Fruit fly (Drosophila melanogaster) whole organism, adult: Measurements from ENCODE around the gene CG13116.

Experiments used
- CG11617 ChIP-seq: fragments of 200-800 bp; sonication (Bioruptor generic); optimal IDR thresholded peaks from 2 replicates; lab custom pipeline; 2017; ENCODE audit warnings: mild to moderate bottlenecking, missing biosample characterization, missing genetic modification reagents, missing genetic modification characterization
- CG12768 ChIP-seq: fragments of 200-800 bp; sonication (Bioruptor generic); optimal IDR thresholded peaks from 2 replicates; lab custom pipeline; 2017; ENCODE audit warnings: missing biosample characterization, missing genetic modification characterization, mild to moderate bottlenecking, moderate library complexity, missing genetic modification reagents
- CG14711 ChIP-seq: fragments of 200-800 bp; sonication (Bioruptor generic); optimal IDR thresholded peaks from 2 replicates; lab custom pipeline; 2018; ENCODE audit warnings: missing biosample characterization, mild to moderate bottlenecking, missing genetic modification characterization, moderate library complexity
- CG1620 ChIP-seq: fragments of 200-800 bp; sonication (Bioruptor generic); optimal IDR thresholded peaks from 2 replicates; lab custom pipeline; 2016; ENCODE audit warnings: missing biosample characterization, missing genetic modification characterization
- CG33017 ChIP-seq: fragments of 200-800 bp; sonication (Bioruptor generic); optimal IDR thresholded peaks from 2 replicates; lab custom pipeline; 2018; ENCODE audit warnings: missing biosample characterization, mild to moderate bottlenecking, missing genetic modification characterization, moderate library complexity
- CG5204 ChIP-seq: fragments of 200-800 bp; sonication (Bioruptor generic); optimal IDR thresholded peaks from 2 replicates; lab custom pipeline; 2016; ENCODE audit warnings: missing biosample characterization, missing genetic modification characterization
- CG7045 ChIP-seq: fragments of 200-800 bp; sonication (Bioruptor generic); optimal IDR thresholded peaks from 2 replicates; lab custom pipeline; 2017; ENCODE audit warnings: missing biosample characterization, mild to moderate bottlenecking, missing genetic modification characterization
- CG7101 ChIP-seq: fragments of 200-800 bp; sonication (Bioruptor generic); optimal IDR thresholded peaks from 2 replicates; lab custom pipeline; 2018; ENCODE audit warnings: missing biosample characterization, mild to moderate bottlenecking, missing genetic modification characterization, moderate library complexity
- Clk ChIP-seq: fragments of 200-800 bp; sonication (Bioruptor generic); optimal IDR thresholded peaks from 2 replicates; lab custom pipeline; 2017; ENCODE audit warnings: missing biosample characterization, missing genetic modification characterization
- Crg-1 ChIP-seq: fragments of 200-800 bp; sonication (Bioruptor generic); optimal IDR thresholded peaks from 2 replicates; lab custom pipeline; 2016; ENCODE audit warnings: missing biosample characterization, missing genetic modification characterization
- Hr96 ChIP-seq: fragments of 200-800 bp; sonication (Bioruptor generic); optimal IDR thresholded peaks from 2 replicates; lab custom pipeline; 2016; ENCODE audit warnings: missing biosample characterization, missing genetic modification characterization
- Mnt ChIP-seq: fragments of 200-800 bp; sonication (Bioruptor generic); optimal IDR thresholded peaks from 2 replicates; lab custom pipeline; 2016; ENCODE audit warnings: missing biosample characterization, mild to moderate bottlenecking, missing genetic modification characterization
- bab1 ChIP-seq: fragments of 200-800 bp; sonication (Bioruptor generic); optimal IDR thresholded peaks from 3 replicates; lab custom pipeline; 2019; ENCODE audit warnings: missing biosample characterization, mild to moderate bottlenecking, missing genetic modification characterization, moderate library complexity
- cic ChIP-seq: fragments of 200-800 bp; sonication (Bioruptor generic); optimal IDR thresholded peaks from 2 replicates; lab custom pipeline; 2017; ENCODE audit warnings: missing biosample characterization, mild to moderate bottlenecking, missing genetic modification characterization, moderate library complexity
- cnc ChIP-seq, 2 experiments: fragments of >200 bp; optimal IDR thresholded peaks; 2 replicates each; lab custom pipeline; 2017
- kay ChIP-seq: fragments of 200-800 bp; sonication (Bioruptor generic); peaks from one replicate; lab custom pipeline; 2016; ENCODE audit warnings: missing biosample characterization, missing genetic modification characterization, borderline replicate concordance
- ovo ChIP-seq: fragments of 200-800 bp; sonication (Bioruptor generic); optimal IDR thresholded peaks from 2 replicates; lab custom pipeline; 2016; ENCODE audit warnings: missing biosample characterization, missing genetic modification characterization
- pad ChIP-seq: fragments of 200-800 bp; sonication (Bioruptor generic); optimal IDR thresholded peaks from 3 replicates; lab custom pipeline; 2017; ENCODE audit warnings: missing biosample characterization, missing genetic modification characterization, mild to moderate bottlenecking, moderate library complexity, missing genetic modification reagents
- tj ChIP-seq: fragments of 200-800 bp; sonication (Bioruptor generic); optimal IDR thresholded peaks from 3 replicates; lab custom pipeline; 2017; ENCODE audit warnings: missing biosample characterization, mild to moderate bottlenecking, missing genetic modification characterization, moderate library complexity
- toe ChIP-seq: fragments of 200-800 bp; sonication (Bioruptor generic); optimal IDR thresholded peaks from 2 replicates; lab custom pipeline; 2016; ENCODE audit warnings: missing biosample characterization, missing genetic modification characterization

CG13116 gene

DNA sequence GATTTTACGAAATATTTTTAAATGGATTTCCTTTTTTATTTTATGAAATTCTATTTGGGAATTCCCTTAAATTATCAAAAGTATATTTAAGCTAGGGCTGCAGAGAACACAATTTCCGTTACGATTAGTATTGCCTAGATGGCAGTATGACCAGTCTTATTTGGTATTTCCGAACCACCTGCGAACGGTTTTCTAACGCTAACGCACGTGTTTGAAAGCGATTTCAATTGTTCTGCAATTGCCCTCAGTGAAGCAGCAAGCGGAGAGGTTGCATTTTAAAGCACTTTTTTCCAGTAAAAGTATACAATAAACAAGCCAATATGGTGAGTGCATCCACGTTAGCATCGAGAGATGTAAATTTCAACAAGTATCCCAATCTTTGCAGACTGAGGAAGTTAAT, 30.1 kb upstream of the CG13116 start, which contains the start of gene hoip:
Gene hoip, plus strand, starts transcription at position 177 of the 400 bp plus-strand sequence.
- peak; percentile 99 for TF ChIP-seq Mnt (GFP tag; lab: Kevin White, UChicago)
- no peak for TF ChIP-seq cic (GFP tag; lab: Kevin White, UChicago)

dm6 chr2L:9700454-9700853, 29.3 kb upstream of the CG13116 start, which contains the start of gene pelo:
pelo (plus strand) TSS chr2L:9700810.
- TF ChIP-seq CG1620 (GFP tag; lab: Kevin White, UChicago) (no peak), pad (GFP tag; lab: Kevin White, UChicago) (peak; percentile 50), toe (GFP tag; lab: Kevin White, UChicago) (no peak), CG7101 (tag; lab: Kevin White, UChicago) (peak; percentile 75), Clk (GFP tag; lab: Kevin White, UChicago) (peak; percentile 35), kay (GFP tag; lab: Kevin White, UChicago) (no peak), Mnt (GFP tag; lab: Kevin White, UChicago) (peak; percentile 97), ovo (GFP tag; lab: Kevin White, UChicago) (no peak), Crg-1 (GFP tag; lab: Kevin White, UChicago) (peak; percentile 43), CG12768 (GFP tag; lab: Kevin White, UChicago) (peak; percentile 54), cnc (optimal IDR thresholded peaks at IDR 0.05; lab: Kevin White, UChicago) (no peak), CG5204 (no peak), CG33017 (tag; lab: Kevin White, UChicago) (peak; percentile 63), Hr96 (GFP tag; lab: Kevin White, UChicago) (no peak), CG11617 (GFP tag; lab: Kevin White, UChicago) (peak; percentile 75), CG7045 (GFP tag; lab: Kevin White, UChicago) (peak; percentile 66), cic (GFP tag; lab: Kevin White, UChicago) (peak; percentile 56), tj (peak; percentile 40), bab1 (GFP tag; lab: Kevin White, UChicago) (peak; percentile 78), CG14711 (tag; lab: Kevin White, UChicago) (peak; percentile 52)

- TF ChIP-seq CG33017 (tag; lab: Kevin White, UChicago), result peak; percentile 16
- TF ChIP-seq CG5204, result no peak
- peak; percentile 51 for TF ChIP-seq CG12768 (GFP tag; lab: Kevin White, UChicago)
- TF ChIP-seq cic (GFP tag; lab: Kevin White, UChicago), result peak; percentile 5
These were observed 26.7 kb upstream of the CG13116 start for dm6 chr2L:9703000-9703399.

dm6 chr2L:9704343-9704742, 25.4 kb upstream of the CG13116 start:
- TF ChIP-seq tj (peak; percentile 35), ovo (GFP tag; lab: Kevin White, UChicago) (no peak)

DNA sequence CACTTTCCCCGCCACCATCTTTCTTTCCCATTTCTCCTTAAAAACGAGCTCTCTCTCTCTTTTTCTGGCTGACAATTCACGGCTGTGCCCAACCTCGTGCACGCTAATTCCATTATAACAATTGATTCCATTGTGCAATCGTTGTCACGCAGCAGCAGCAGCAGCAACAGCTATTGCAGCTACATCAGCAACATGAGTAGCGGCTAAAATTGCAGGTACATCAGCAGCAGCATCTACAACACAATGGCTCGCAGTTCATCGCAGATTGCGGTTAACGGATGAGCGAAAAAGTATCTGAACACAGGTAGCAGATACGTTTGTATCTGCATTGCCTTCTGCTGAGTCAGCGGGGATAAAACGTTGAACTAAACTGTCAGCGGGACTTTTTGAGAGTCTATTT, 24.4 kb upstream of the CG13116 start:
- peak; percentile 51 for TF ChIP-seq tj
- TF ChIP-seq CG12768 (GFP tag; lab: Kevin White, UChicago), result peak; percentile 24
- TF ChIP-seq Mnt (GFP tag; lab: Kevin White, UChicago), result no peak

dm6 chr2L:9705872-9706317, 23.8 kb upstream of the CG13116 start, which contains the start of gene CG31710:
CG31710 (minus strand) TSS chr2L:9705954.
- TF ChIP-seq Hr96 (GFP tag; lab: Kevin White, UChicago) (no peak), CG7045 (GFP tag; lab: Kevin White, UChicago) (no peak), CG11617 (GFP tag; lab: Kevin White, UChicago) (no peak), kay (GFP tag; lab: Kevin White, UChicago) (no peak), CG5204 (no peak), Clk (GFP tag; lab: Kevin White, UChicago) (no peak), ovo (GFP tag; lab: Kevin White, UChicago) (no peak), cic (GFP tag; lab: Kevin White, UChicago) (peak; percentile 24), Mnt (GFP tag; lab: Kevin White, UChicago) (peak; percentile 87), tj (peak; percentile 1), toe (GFP tag; lab: Kevin White, UChicago) (no peak), CG7101 (tag; lab: Kevin White, UChicago) (no peak)

dm6 chr2L:9707103-9707502, 22.6 kb upstream of the CG13116 start:
- TF ChIP-seq Hr96 (GFP tag; lab: Kevin White, UChicago) (no peak), CG5204 (no peak), CG7045 (GFP tag; lab: Kevin White, UChicago) (no peak), toe (GFP tag; lab: Kevin White, UChicago) (no peak), Crg-1 (GFP tag; lab: Kevin White, UChicago) (no peak), cnc (optimal IDR thresholded peaks at IDR 0.05; lab: Kevin White, UChicago) (no peak), Mnt (GFP tag; lab: Kevin White, UChicago) (no peak), CG1620 (GFP tag; lab: Kevin White, UChicago) (no peak), CG7101 (tag; lab: Kevin White, UChicago) (no peak), ovo (GFP tag; lab: Kevin White, UChicago) (no peak), CG33017 (tag; lab: Kevin White, UChicago) (no peak), Clk (GFP tag; lab: Kevin White, UChicago) (no peak), cic (GFP tag; lab: Kevin White, UChicago) (no peak), bab1 (GFP tag; lab: Kevin White, UChicago) (no peak), kay (GFP tag; lab: Kevin White, UChicago) (no peak), tj (no peak), CG14711 (tag; lab: Kevin White, UChicago) (no peak), CG12768 (GFP tag; lab: Kevin White, UChicago) (no peak)
